Worm (Caenorhabditis elegans) whole organism, L1 larva: ENCODE data around the gene fmo-2.
A peak's percentile ranks its signal among the peaks of the same experiment; 100 is the strongest.

ENCODE experiments used
- ama-1 ChIP-seq: fragments of 150-350 bp; optimal IDR thresholded peaks from 2 replicates; lab custom pipeline; 2014
- blmp-1 ChIP-seq: fragments of 150-350 bp; optimal IDR thresholded peaks from 2 replicates; lab custom pipeline; 2014; ENCODE audit warnings: missing biosample characterization, missing genetic modification characterization
- dsc-1 ChIP-seq: sonication (generic microtip); optimal IDR thresholded peaks from 2 replicates; lab custom pipeline; 2016; ENCODE audit warnings: mild to moderate bottlenecking, missing genetic modification characterization, missing compliant biosample characterization
- elt-3 ChIP-seq, 6 experiments: fragments of 150-350 bp in 1 of 6; sonication (generic microtip); optimal IDR thresholded peaks; 2 replicates each; lab custom pipeline; 2017 to 2018; ENCODE audit warnings: missing biosample characterization in 6 of 6, missing genetic modification characterization in 6 of 6, inconsistent platforms in 1 of 6
- fkh-10 ChIP-seq: sonication (generic microtip); optimal IDR thresholded peaks from 2 replicates; lab custom pipeline; 2017; ENCODE audit warnings: missing biosample characterization, missing genetic modification reagents, missing genetic modification characterization
- lin-35 ChIP-seq, 2 experiments: fragments of 150-350 bp; optimal IDR thresholded peaks; 2 replicates each; lab custom pipeline; 2014; ENCODE audit warnings: missing biosample characterization in 2 of 2, missing genetic modification characterization in 2 of 2, missing genetic modification reagents in 2 of 2
- mep-1 ChIP-seq: fragments of 150-350 bp; optimal IDR thresholded peaks from 2 replicates; lab custom pipeline; 2014; ENCODE audit warnings: missing biosample characterization, missing genetic modification characterization
- nhr-11 ChIP-seq: fragments of 150-350 bp; optimal IDR thresholded peaks from 2 replicates; lab custom pipeline; 2014; ENCODE audit warnings: missing biosample characterization, missing genetic modification characterization
- nhr-19 ChIP-seq: fragments of 200-800 bp; sonication (Bioruptor generic); conservative IDR thresholded peaks from 2 replicates; pipeline ENCODE4 v1.3.6; 2022; ENCODE audit warnings: missing genetic modification characterization, missing compliant biosample characterization
- pqm-1 ChIP-seq: sonication (generic microtip); optimal IDR thresholded peaks from 3 replicates; lab custom pipeline; 2017; ENCODE audit warnings: missing biosample characterization, missing genetic modification characterization
- snu-23 ChIP-seq: sonication (generic microtip); optimal IDR thresholded peaks from 2 replicates; lab custom pipeline; 2016; ENCODE audit warnings: missing genetic modification characterization, missing compliant biosample characterization
- sox-4 ChIP-seq: sonication (generic microtip); optimal IDR thresholded peaks from 2 replicates; lab custom pipeline; 2016; ENCODE audit warnings: missing genetic modification characterization, missing compliant biosample characterization
- zag-1 ChIP-seq: fragments of 150-350 bp; optimal IDR thresholded peaks from 2 replicates; lab custom pipeline; 2014; ENCODE audit warnings: missing biosample characterization, missing genetic modification characterization

DNA sequence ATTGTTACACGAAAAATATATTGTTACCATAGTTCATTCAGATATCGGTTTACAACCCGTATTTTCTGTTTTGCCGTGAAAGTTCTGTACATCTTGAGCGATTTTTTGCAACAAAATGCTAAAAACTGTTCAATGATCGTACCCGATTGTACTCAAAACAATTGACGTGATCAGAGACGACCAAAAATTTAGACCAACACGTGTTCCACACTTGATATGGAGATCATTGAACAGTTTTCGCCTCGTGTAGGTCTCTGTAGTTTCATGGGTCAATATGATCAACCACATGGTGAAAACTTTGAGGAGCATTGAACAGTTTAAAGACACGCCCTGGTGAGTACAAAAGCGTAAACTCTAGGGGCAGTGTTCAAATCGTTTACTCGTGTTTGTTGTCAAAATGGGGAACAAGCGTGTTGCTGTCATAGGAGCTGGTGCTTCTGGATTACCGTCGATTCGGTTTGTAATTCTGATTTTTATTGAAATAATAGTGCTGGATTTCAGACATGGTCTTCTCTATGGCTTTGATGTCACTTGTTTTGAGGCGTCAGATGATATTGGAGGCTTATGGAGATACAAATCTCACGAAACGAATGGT is at the start of gene fmo-2:
- TF ChIP-seq nhr-11 (tag; lab: Kevin White, UChicago) = no peak
- TF ChIP-seq zag-1 (tag; lab: Kevin White, UChicago) = no peak
- no peak for TF ChIP-seq fkh-10 (GFP tag; lab: Kevin White, UChicago)
- TF ChIP-seq ama-1 (lab: Kevin White, UChicago) = no peak
- no peak for TF ChIP-seq blmp-1
- TF ChIP-seq pqm-1 = no peak
- TF ChIP-seq lin-35 (GFP tag; optimal IDR thresholded peaks at IDR 0.05; lab: Kevin White, UChicago) = peak in 1 of 2 experiments; percentile 69
- TF ChIP-seq snu-23 = no peak
- TF ChIP-seq sox-4 (tag; lab: Kevin White, UChicago) = no peak
- peak in 1 of 6 experiments; percentile 42 for TF ChIP-seq elt-3 (tag; optimal IDR thresholded peaks at IDR 0.05; lab: Kevin White, UChicago)
- no peak for TF ChIP-seq mep-1 (tag; lab: Kevin White, UChicago)
- TF ChIP-seq nhr-19 = peak; percentile 40; the same call in 1 of the 2 replicates
- TF ChIP-seq dsc-1 (tag; lab: Kevin White, UChicago) = no peak
